Worm (Caenorhabditis elegans) whole organism, L4 larva: ENCODE measurements around the gene srz-64.

Source experiments
- F10B5.3 ChIP-seq: sonication (generic microtip); optimal IDR thresholded peaks from 2 replicates; lab custom pipeline; 2016; ENCODE audit warnings: mild to moderate bottlenecking, missing genetic modification characterization, missing compliant biosample characterization
- F49E8.2 ChIP-seq: sonication (generic microtip); optimal IDR thresholded peaks from 2 replicates; lab custom pipeline; 2016; ENCODE audit warnings: missing compliant biosample characterization, mild to moderate bottlenecking, missing genetic modification characterization, borderline replicate concordance
- T20F7.1 ChIP-seq: fragments of 200-800 bp; sonication (Bioruptor generic); optimal IDR thresholded peaks from 2 replicates; lab custom pipeline; 2018; ENCODE audit warnings: mild to moderate bottlenecking, missing genetic modification characterization, missing compliant biosample characterization
- Y48G9A.11 ChIP-seq: fragments of 200-800 bp; sonication (Bioruptor generic); IDR thresholded peaks from 2 replicates; pipeline ENCODE4 v1.3.6; 2022; ENCODE audit warnings: missing genetic modification reagents, missing genetic modification characterization, missing compliant biosample characterization
- ZK337.2 ChIP-seq: fragments of 200-800 bp; sonication (Bioruptor generic); IDR thresholded peaks from 2 replicates; pipeline ENCODE4 v1.3.6; 2022; ENCODE audit warnings: missing genetic modification reagents, missing genetic modification characterization, missing compliant biosample characterization
- aha-1 ChIP-seq: fragments of 150-350 bp; peaks from one replicate; lab custom pipeline; 2014; ENCODE audit warnings: missing biosample characterization, missing genetic modification characterization
- ama-1 ChIP-seq: fragments of 150-350 bp; optimal IDR thresholded peaks from 2 replicates; lab custom pipeline; 2014; ENCODE audit warnings: inconsistent platforms, mixed read lengths
- ceh-28 ChIP-seq: fragments of 150-350 bp; optimal IDR thresholded peaks from 2 replicates; lab custom pipeline; 2014; ENCODE audit warnings: missing biosample characterization, missing genetic modification reagents, missing genetic modification characterization
- ces-1 ChIP-seq: fragments of 150-350 bp; sonication (generic microtip); optimal IDR thresholded peaks from 4 replicates; lab custom pipeline; 2014; ENCODE audit warnings: missing biosample characterization, missing genetic modification reagents, missing genetic modification characterization
- ctbp-1 ChIP-seq: fragments of 200-800 bp; sonication (Bioruptor generic); IDR thresholded peaks from 2 replicates; pipeline ENCODE4 v1.3.6; 2022; ENCODE audit warnings: missing genetic modification reagents, missing genetic modification characterization, missing compliant biosample characterization
- daf-12 ChIP-seq: fragments of 150-350 bp; optimal IDR thresholded peaks from 2 replicates; lab custom pipeline; 2014; ENCODE audit warnings: missing biosample characterization, missing genetic modification reagents, missing genetic modification characterization
- daf-16 ChIP-seq, 3 experiments: sonication (generic microtip); optimal IDR thresholded peaks; 2 replicates each; lab custom pipeline; 2016 to 2017; ENCODE audit warnings: missing genetic modification characterization in 3 of 3, missing genetic modification reagents in 3 of 3, mild to moderate bottlenecking in 2 of 3, missing compliant biosample characterization in 2 of 3, missing biosample characterization in 1 of 3, moderate library complexity in 1 of 3
- dmd-6 ChIP-seq: fragments of 200-800 bp; sonication (Bioruptor generic); IDR thresholded peaks from 2 replicates; pipeline ENCODE4 v1.3.6; 2022; ENCODE audit warnings: missing genetic modification reagents, missing genetic modification characterization, missing compliant biosample characterization
- dmd-9 ChIP-seq: fragments of 200-800 bp; sonication (Bioruptor generic); IDR thresholded peaks from 2 replicates; pipeline ENCODE4 v1.3.6; 2022; ENCODE audit warnings: missing genetic modification reagents, missing genetic modification characterization, missing compliant biosample characterization
- duxl-1 ChIP-seq: sonication (generic microtip); optimal IDR thresholded peaks from 2 replicates; lab custom pipeline; 2016; ENCODE audit warnings: mild to moderate bottlenecking, missing genetic modification characterization, moderate library complexity, missing compliant biosample characterization; ENCODE audit not compliant: poor library complexity
- egl-43 ChIP-seq: fragments of 200-800 bp; sonication (Bioruptor generic); IDR thresholded peaks from 2 replicates; pipeline ENCODE4 v1.3.6; 2022; ENCODE audit warnings: missing genetic modification reagents, missing genetic modification characterization, missing compliant biosample characterization
- gei-8 ChIP-seq: fragments of 200-800 bp; sonication (Bioruptor generic); optimal IDR thresholded peaks from 2 replicates; lab custom pipeline; 2018; ENCODE audit warnings: mild to moderate bottlenecking, missing genetic modification characterization, missing compliant biosample characterization
- hlh-11 ChIP-seq: fragments of 200-800 bp; sonication (Bioruptor generic); optimal IDR thresholded peaks from 2 replicates; lab custom pipeline; 2018; ENCODE audit warnings: mild to moderate bottlenecking, missing genetic modification characterization, missing compliant biosample characterization
- hlh-30 ChIP-seq: sonication (generic microtip); optimal IDR thresholded peaks from 2 replicates; lab custom pipeline; 2017; ENCODE audit warnings: antibody characterized with exemption, mild to moderate bottlenecking, missing genetic modification characterization, missing compliant biosample characterization; ENCODE audit not compliant: insufficient read depth
- hmg-1.1 ChIP-seq: fragments of 200-800 bp; sonication (Bioruptor generic); IDR thresholded peaks from 2 replicates; pipeline ENCODE4 v1.3.6; 2022; ENCODE audit warnings: missing genetic modification reagents, missing genetic modification characterization, missing compliant biosample characterization
- lin-1 ChIP-seq: fragments of 200-800 bp; sonication (Bioruptor generic); IDR thresholded peaks from 2 replicates; pipeline ENCODE4 v1.3.6; 2022; ENCODE audit warnings: missing genetic modification reagents, missing genetic modification characterization, missing compliant biosample characterization
- lin-13 ChIP-seq: fragments of 150-350 bp; optimal IDR thresholded peaks from 2 replicates; lab custom pipeline; 2014; ENCODE audit warnings: missing biosample characterization, missing genetic modification reagents, missing genetic modification characterization
- lin-38 ChIP-seq: fragments of 200-800 bp; sonication (Bioruptor generic); IDR thresholded peaks from 2 replicates; pipeline ENCODE4 v1.3.6; 2022; ENCODE audit warnings: missing genetic modification reagents, missing genetic modification characterization, missing compliant biosample characterization
- lin-39 ChIP-seq: fragments of 150-350 bp; optimal IDR thresholded peaks from 2 replicates; lab custom pipeline; 2014; ENCODE audit warnings: missing biosample characterization, missing genetic modification reagents, missing genetic modification characterization
- lir-3 ChIP-seq: sonication (generic microtip); optimal IDR thresholded peaks from 2 replicates; lab custom pipeline; 2016; ENCODE audit warnings: mild to moderate bottlenecking, missing genetic modification characterization, missing compliant biosample characterization
- madf-9 ChIP-seq: fragments of 200-800 bp; sonication (Bioruptor generic); conservative IDR thresholded peaks from 2 replicates; pipeline ENCODE4 v1.3.6; 2022; ENCODE audit warnings: missing genetic modification reagents, missing genetic modification characterization, missing compliant biosample characterization
- mes-2 ChIP-seq: sonication (generic microtip); optimal IDR thresholded peaks from 2 replicates; lab custom pipeline; 2016; ENCODE audit warnings: missing genotype, mild to moderate bottlenecking, missing genetic modification characterization, missing compliant biosample characterization; ENCODE audit not compliant: poor library complexity, severe bottlenecking
- nhr-10 ChIP-seq: fragments of 150-350 bp; optimal IDR thresholded peaks from 2 replicates; lab custom pipeline; 2014; ENCODE audit warnings: missing biosample characterization, missing genetic modification characterization
- nhr-102 ChIP-seq: sonication (generic microtip); optimal IDR thresholded peaks from 2 replicates; lab custom pipeline; 2016; ENCODE audit warnings: mild to moderate bottlenecking, missing genetic modification characterization, moderate library complexity, missing compliant biosample characterization
- nhr-11 ChIP-seq: fragments of 150-350 bp; optimal IDR thresholded peaks from 2 replicates; lab custom pipeline; 2014; ENCODE audit warnings: missing biosample characterization, missing genetic modification characterization
- nhr-111 ChIP-seq: fragments of 200-800 bp; sonication (Bioruptor generic); optimal IDR thresholded peaks from 2 replicates; lab custom pipeline; 2018; ENCODE audit warnings: mild to moderate bottlenecking, missing genetic modification characterization, missing compliant biosample characterization
- nhr-42 ChIP-seq: fragments of 200-800 bp; sonication (Bioruptor generic); IDR thresholded peaks from 2 replicates; pipeline ENCODE4 v1.3.6; 2022; ENCODE audit warnings: missing genetic modification characterization, missing compliant biosample characterization
- pqm-1 ChIP-seq: sonication (generic microtip); optimal IDR thresholded peaks from 2 replicates; lab custom pipeline; 2017; ENCODE audit warnings: missing biosample characterization, missing genetic modification characterization
- skn-1 ChIP-seq: fragments of 150-350 bp; optimal IDR thresholded peaks from 2 replicates; lab custom pipeline; 2014; ENCODE audit warnings: missing biosample characterization, missing genetic modification characterization
- snpc-1.2 ChIP-seq: fragments of 200-800 bp; sonication (Bioruptor generic); IDR thresholded peaks from 2 replicates; pipeline ENCODE4 v1.3.6; 2022; ENCODE audit warnings: missing genetic modification reagents, missing genetic modification characterization, missing compliant biosample characterization
- snpc-4 ChIP-seq: fragments of 150-350 bp; optimal IDR thresholded peaks from 2 replicates; lab custom pipeline; 2014; ENCODE audit warnings: missing biosample characterization, missing genetic modification characterization
- unc-130 ChIP-seq: sonication (generic microtip); optimal IDR thresholded peaks from 2 replicates; lab custom pipeline; 2016; ENCODE audit warnings: missing genetic modification reagents, missing genetic modification characterization, missing compliant biosample characterization
- unc-62 ChIP-seq, 3 experiments: fragments of 150-350 bp in 1 of 3; sonication (generic microtip); optimal IDR thresholded peaks in 2 of 3; peaks in 1 of 3; 1 replicate in 1 of 3; 2 replicates in 2 of 3; lab custom pipeline; 2014 to 2017; ENCODE audit warnings: missing biosample characterization in 3 of 3, missing genetic modification characterization in 3 of 3, missing genetic modification reagents in 3 of 3, missing genotype in 1 of 3
- vab-7 ChIP-seq: fragments of 200-800 bp; sonication (Bioruptor generic); IDR thresholded peaks from 2 replicates; pipeline ENCODE4 v1.3.6; 2022; ENCODE audit warnings: missing genetic modification reagents, missing genetic modification characterization, missing compliant biosample characterization
- zag-1 ChIP-seq: fragments of 150-350 bp; optimal IDR thresholded peaks from 2 replicates; lab custom pipeline; 2014; ENCODE audit warnings: missing biosample characterization, missing genetic modification characterization
- zfp-3 ChIP-seq: fragments of 200-800 bp; sonication (Bioruptor generic); conservative IDR thresholded peaks from 2 replicates; pipeline ENCODE4 v1.3.6; 2022; ENCODE audit warnings: missing genetic modification reagents, missing genetic modification characterization, missing compliant biosample characterization
- zip-2 ChIP-seq: fragments of 150-350 bp; optimal IDR thresholded peaks from 2 replicates; lab custom pipeline; 2014; ENCODE audit warnings: missing biosample characterization, missing genetic modification characterization
- ztf-11 ChIP-seq: fragments of 150-350 bp; optimal IDR thresholded peaks from 2 replicates; lab custom pipeline; 2014; ENCODE audit warnings: missing biosample characterization, missing genetic modification characterization
- ztf-7 ChIP-seq: fragments of 150-350 bp; optimal IDR thresholded peaks from 2 replicates; lab custom pipeline; 2014; ENCODE audit warnings: missing biosample characterization, missing genetic modification characterization

The srz-64 gene

DNA sequence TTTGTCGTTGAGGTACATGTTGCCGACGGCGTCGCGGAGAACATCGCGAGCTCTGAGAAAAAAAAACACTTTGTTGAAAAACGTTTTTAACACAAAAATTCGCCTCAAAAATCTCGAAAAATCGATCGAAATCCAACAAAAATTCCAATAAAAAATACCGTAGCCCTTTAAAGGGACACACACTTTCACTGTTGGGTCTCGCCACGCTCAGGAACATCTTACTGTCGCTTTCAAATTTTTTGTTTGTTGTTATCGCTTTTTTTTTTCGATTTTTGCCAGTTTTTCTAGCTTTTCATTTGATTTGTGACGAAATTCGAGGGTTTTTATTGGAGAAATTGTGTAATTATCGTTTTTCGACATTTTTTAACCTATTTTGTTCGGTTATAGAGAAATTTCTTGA, 13.5 kb upstream of the srz-64 start (continued):
- no peak for TF ChIP-seq snpc-4 (tag; lab: Kevin White, UChicago)
- TF ChIP-seq mes-2 (tag; lab: Kevin White, UChicago): no peak
- peak; percentile 47 for TF ChIP-seq lin-38 (GFP tag; lab: Robert Waterston, UW)
- TF ChIP-seq dmd-9: no peak
- TF ChIP-seq duxl-1 (tag; lab: Kevin White, UChicago): no peak
- TF ChIP-seq F10B5.3 (tag; lab: Kevin White, UChicago): no peak
- TF ChIP-seq unc-130 (GFP tag; lab: Kevin White, UChicago): no peak
- TF ChIP-seq nhr-11: no peak
- no peak for TF ChIP-seq ces-1 (GFP tag; lab: Kevin White, UChicago)
- TF ChIP-seq ztf-7 (tag; lab: Kevin White, UChicago): no peak
- peak; percentile 38 for TF ChIP-seq aha-1 (tag; lab: Kevin White, UChicago)
- TF ChIP-seq lin-13 (GFP tag; lab: Kevin White, UChicago): no peak
- TF ChIP-seq F49E8.2 (tag; lab: Kevin White, UChicago): peak; percentile 51
- TF ChIP-seq ZK337.2: no peak

- no peak for TF ChIP-seq lin-39
- no peak for TF ChIP-seq nhr-10 (tag; lab: Kevin White, UChicago)
- peak in 1 of 2 experiments; percentile 25 for TF ChIP-seq unc-62 (GFP tag; optimal IDR thresholded peaks at IDR 0.05 in 1 of 2; lab: Kevin White, UChicago)
- TF ChIP-seq unc-62 (tag; optimal IDR thresholded peaks at IDR 0.05; lab: Kevin White, UChicago): no peak
- TF ChIP-seq ces-1 (GFP tag; lab: Kevin White, UChicago): no peak
- peak; percentile 9 for TF ChIP-seq ceh-28 (tag; lab: Kevin White, UChicago)
- TF ChIP-seq unc-130 (GFP tag; lab: Kevin White, UChicago): no peak
- TF ChIP-seq ZK337.2: no peak
- TF ChIP-seq gei-8 (GFP tag; lab: Kevin White, UChicago): no peak
Observed at ce11 chrII:1306036-1306435, 13.0 kb upstream of the srz-64 start, which contains the start of gene emc-2. TSS of gene emc-2 (minus strand) at chrII:1306136.

DNA sequence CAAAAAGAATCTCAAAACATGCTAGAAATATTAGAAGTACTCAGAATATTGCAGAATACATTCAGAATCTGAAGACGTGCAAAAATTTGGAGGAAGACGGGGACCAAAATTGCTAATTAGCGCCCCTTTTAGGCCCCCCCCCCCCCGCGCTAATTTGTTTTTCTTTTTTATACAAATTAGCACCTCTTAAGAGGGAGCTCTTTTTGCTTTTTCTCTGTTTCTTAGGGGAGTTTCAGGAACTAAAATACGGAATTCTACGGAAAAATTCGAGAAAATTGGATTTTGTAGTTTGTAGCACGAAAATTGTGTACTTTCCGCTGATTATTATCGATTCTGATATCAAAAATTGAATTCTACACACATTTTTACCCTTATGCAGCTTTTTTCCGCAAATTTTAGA, 8.5 kb upstream of the srz-64 start, which contains the start of gene glb-31:
TSS of gene glb-31 (minus strand) at position 101 of the 400 bp plus-strand sequence.
- no peak for TF ChIP-seq hlh-30 (tag; lab: Kevin White, UChicago)
- no peak for TF ChIP-seq vab-7
- no peak for TF ChIP-seq skn-1 (tag; lab: Kevin White, UChicago)
- TF ChIP-seq madf-9: no peak
- TF ChIP-seq daf-16 (GFP tag; optimal IDR thresholded peaks at IDR 0.05; lab: Kevin White, UChicago): no peak
- no peak for TF ChIP-seq daf-16 (tag; optimal IDR thresholded peaks at IDR 0.05; lab: Kevin White, UChicago)

DNA sequence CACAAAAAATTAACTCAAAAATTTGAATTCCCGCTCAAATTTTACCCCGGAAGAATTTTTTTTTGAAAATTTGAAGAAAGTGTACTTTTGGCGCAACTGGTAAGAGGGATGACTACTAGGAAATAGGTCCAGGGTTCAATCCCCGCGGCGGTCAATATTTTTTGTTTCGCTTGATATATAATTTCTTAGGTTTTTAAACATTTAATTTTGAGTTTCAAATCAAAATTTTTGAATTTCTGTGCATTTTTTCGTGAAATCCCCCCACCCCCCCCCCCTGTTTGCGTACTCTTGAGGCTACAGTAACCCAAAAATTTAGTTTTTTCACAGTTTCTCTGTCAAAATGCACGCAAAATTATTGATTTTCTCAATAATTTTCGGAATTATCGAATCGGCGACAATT, 5.1 kb upstream of the srz-64 start, which contains the start of gene Y57G7A.1:
TSS of gene Y57G7A.1 (plus strand) at position 301 of the 400 bp plus-strand sequence.
- TF ChIP-seq zag-1 (tag; lab: Kevin White, UChicago) (no peak), zfp-3 (GFP tag; lab: Robert Waterston, UW) (no peak), ama-1 (lab: Kevin White, UChicago) (no peak), nhr-111 (GFP tag; lab: Kevin White, UChicago) (no peak), ztf-11 (tag; lab: Kevin White, UChicago) (no peak), snpc-1.2 (GFP tag; lab: Robert Waterston, UW) (no peak), zip-2 (no peak)

DNA sequence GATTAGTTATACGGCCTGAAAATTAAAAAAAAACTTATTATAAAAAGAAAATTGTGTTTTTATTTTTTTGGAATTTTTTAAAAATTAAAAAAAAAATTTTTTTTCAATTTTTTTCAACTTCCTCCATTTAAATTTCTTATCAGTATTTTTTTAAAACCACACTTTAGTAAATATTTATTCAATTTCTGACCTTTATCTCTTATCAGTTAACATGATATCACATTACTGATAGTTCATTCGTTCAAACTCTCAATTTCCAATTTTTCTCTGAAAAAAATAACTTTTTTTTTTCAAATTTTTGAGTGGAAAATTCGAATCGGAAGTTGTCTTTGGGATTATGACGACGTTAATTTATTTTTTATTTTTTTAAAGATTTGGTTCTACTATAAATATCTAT, 4.6 kb upstream of the srz-64 start:
- TF ChIP-seq hlh-11 (tag; lab: Kevin White, UChicago) (no peak), lin-1 (GFP tag; lab: Robert Waterston, UW) (no peak), pqm-1 (peak; percentile 10), dmd-6 (peak; percentile 43; the same call in 1 of the 2 replicates), nhr-42 (GFP tag; lab: Robert Waterston, UW) (no peak), zip-2 (no peak), daf-16 (GFP tag; optimal IDR thresholded peaks at IDR 0.05; lab: Kevin White, UChicago) (no peak), daf-16 (tag; optimal IDR thresholded peaks at IDR 0.05; lab: Kevin White, UChicago) (peak; percentile 89), hmg-1.1 (no peak), lir-3 (tag; lab: Kevin White, UChicago) (no peak), zfp-3 (GFP tag; lab: Robert Waterston, UW) (no peak), daf-12 (tag; lab: Kevin White, UChicago) (no peak), nhr-102 (no peak), ctbp-1 (GFP tag; lab: Robert Waterston, UW) (no peak), egl-43 (no peak), Y48G9A.11 (GFP tag; lab: Robert Waterston, UW) (no peak), T20F7.1 (GFP tag; lab: Kevin White, UChicago) (no peak)
